Worm (Caenorhabditis elegans) whole organism, L1 larva: ENCODE results near the gene acr-9.

Source experiments
- ama-1 ChIP-seq: fragments of 150-350 bp; optimal IDR thresholded peaks from 2 replicates; lab custom pipeline; 2014
- ceh-90 ChIP-seq: sonication (generic microtip); optimal IDR thresholded peaks from 2 replicates; lab custom pipeline; 2016; ENCODE audit warnings: missing genetic modification characterization, missing compliant biosample characterization
- lin-39 ChIP-seq: fragments of 150-350 bp; optimal IDR thresholded peaks from 2 replicates; lab custom pipeline; 2014; ENCODE audit warnings: missing biosample characterization, missing genetic modification reagents, missing genetic modification characterization
- mab-9 ChIP-seq: fragments of 200-800 bp; sonication (Bioruptor generic); IDR thresholded peaks from 2 replicates; pipeline ENCODE4 v1.3.6; 2022; ENCODE audit warnings: missing genetic modification reagents, missing genetic modification characterization, missing compliant biosample characterization
- nhr-12 ChIP-seq: sonication (generic microtip); optimal IDR thresholded peaks from 2 replicates; lab custom pipeline; 2017; ENCODE audit warnings: missing biosample characterization, missing genetic modification characterization
- pax-3 ChIP-seq: fragments of 200-800 bp; sonication (Bioruptor generic); optimal IDR thresholded peaks from 2 replicates; lab custom pipeline; 2018; ENCODE audit warnings: mild to moderate bottlenecking, missing genetic modification characterization, moderate library complexity, missing compliant biosample characterization
- zag-1 ChIP-seq: fragments of 150-350 bp; optimal IDR thresholded peaks from 2 replicates; lab custom pipeline; 2014; ENCODE audit warnings: missing biosample characterization, missing genetic modification characterization

ce11 chrX:13618574-13618973 is 28.1 kb downstream of the acr-9 start, which contains the start of gene nlp-53:
- TF ChIP-seq pax-3 (tag; lab: Kevin White, UChicago) (no peak), ama-1 (lab: Kevin White, UChicago) (no peak), mab-9 (GFP tag; lab: Robert Waterston, UW) (no peak), ceh-90 (tag; lab: Kevin White, UChicago) (no peak), zag-1 (no peak), lin-39 (tag; lab: Kevin White, UChicago) (no peak), nhr-12 (tag; lab: Kevin White, UChicago) (no peak)
